Worm (Caenorhabditis elegans) whole organism, mixed stage, embryonic: ENCODE data around the gene spot-1.

Source experiments
- blmp-1 ChIP-seq: fragments of 150-350 bp; optimal IDR thresholded peaks from 2 replicates; lab custom pipeline; 2014; ENCODE audit warnings: missing biosample characterization, missing genetic modification characterization
- ceh-83 ChIP-seq: fragments of 200-800 bp; sonication (Bioruptor generic); optimal IDR thresholded peaks from 2 replicates; lab custom pipeline; 2018; ENCODE audit warnings: mild to moderate bottlenecking, missing genetic modification characterization, missing compliant biosample characterization
- lsy-2 ChIP-seq: fragments of 150-350 bp; optimal IDR thresholded peaks from 2 replicates; lab custom pipeline; 2014; ENCODE audit warnings: missing biosample characterization, missing genetic modification characterization
- nhr-12 ChIP-seq: fragments of 150-350 bp; optimal IDR thresholded peaks from 2 replicates; lab custom pipeline; 2014; ENCODE audit warnings: missing biosample characterization, missing genetic modification characterization
- nhr-28 ChIP-seq: fragments of 150-350 bp; optimal IDR thresholded peaks from 2 replicates; lab custom pipeline; 2014; ENCODE audit warnings: missing biosample characterization, missing genetic modification characterization
- sptf-1 ChIP-seq: sonication (generic microtip); optimal IDR thresholded peaks from 2 replicates; lab custom pipeline; 2017; ENCODE audit warnings: mild to moderate bottlenecking, missing genetic modification characterization, moderate library complexity, missing compliant biosample characterization

ce11 chrIII:7272828-7273227 is 4.2 kb downstream of the spot-1 start:
- TF ChIP-seq nhr-12, result no peak
- no peak for TF ChIP-seq ceh-83 (GFP tag; lab: Kevin White, UChicago)
- no peak for TF ChIP-seq lsy-2
- no peak for TF ChIP-seq nhr-28 (tag; lab: Kevin White, UChicago)
- no peak for TF ChIP-seq blmp-1 (tag; lab: Kevin White, UChicago)
- no peak for TF ChIP-seq sptf-1 (tag; lab: Kevin White, UChicago)
